Worm (Caenorhabditis elegans): ENCODE results near the gene npp-21.

npp-21 gene

DNA sequence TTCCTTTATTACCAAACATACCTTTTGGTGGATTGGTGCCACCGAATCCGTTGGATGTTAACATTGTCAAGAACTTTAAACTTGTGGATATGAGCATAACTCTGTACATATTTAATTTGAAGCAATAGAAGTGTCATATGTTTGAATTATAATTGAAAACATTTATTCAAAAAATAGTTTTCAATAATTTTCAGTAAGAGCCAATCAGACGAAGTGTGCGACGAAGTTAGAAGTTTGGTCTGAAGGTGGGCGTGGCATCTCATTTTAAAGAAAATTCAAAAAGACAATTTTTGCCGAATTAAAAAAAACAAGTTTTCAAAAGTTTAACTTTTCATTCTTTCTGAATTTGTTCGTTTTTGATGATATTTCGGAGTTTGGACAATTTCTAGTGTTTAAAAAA, 4.6 kb upstream of the npp-21 start, which contains the start of gene syd-1:
Gene syd-1, minus strand, starts transcription at position 101 of the 400 bp plus-strand sequence.
- no peak for TF ChIP-seq unc-62 (GFP tag; optimal IDR thresholded peaks at IDR 0.05)

DNA sequence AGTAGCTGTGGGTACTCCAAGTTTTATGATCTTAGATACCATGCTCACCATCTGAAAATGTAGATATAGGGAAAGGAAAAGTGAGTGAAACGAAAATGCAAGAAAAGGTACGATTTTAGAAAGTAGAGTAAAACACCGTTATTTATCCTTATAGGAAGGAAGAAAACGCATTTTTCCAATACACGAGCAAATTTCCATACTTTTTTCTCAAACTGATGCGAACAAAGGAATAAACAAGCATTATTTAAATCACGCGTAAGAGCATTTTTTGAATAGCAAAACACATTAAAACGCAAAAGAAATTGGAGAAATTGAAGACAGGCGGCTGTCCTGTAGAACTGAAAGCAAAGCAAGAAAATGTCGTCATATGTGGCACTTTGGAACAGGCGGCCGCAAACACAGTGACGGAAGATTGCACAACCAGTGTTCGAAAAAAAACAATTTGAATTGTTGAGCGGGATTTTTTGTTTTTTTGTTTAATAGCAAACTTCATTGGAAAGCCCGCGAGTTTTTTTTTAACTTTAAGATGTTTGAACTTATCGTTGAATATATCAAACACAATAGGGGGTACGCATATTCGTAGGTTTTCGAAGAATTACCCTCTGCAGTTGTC, 649 bp upstream of the npp-21 start, which contains the start of gene pgam-5:
Gene pgam-5, minus strand, starts transcription at position 51 of the 613 bp plus-strand sequence.
- no peak for TF ChIP-seq unc-62 (GFP tag; optimal IDR thresholded peaks at IDR 0.05)

- no peak for TF ChIP-seq unc-62 (GFP tag; optimal IDR thresholded peaks at IDR 0.05)
Observed at ce11 chrII:7605306-7605705, 5.8 kb downstream of the npp-21 start, which contains the start of gene osm-8. TSS of gene osm-8 (minus strand) at chrII:7605406.

DNA sequence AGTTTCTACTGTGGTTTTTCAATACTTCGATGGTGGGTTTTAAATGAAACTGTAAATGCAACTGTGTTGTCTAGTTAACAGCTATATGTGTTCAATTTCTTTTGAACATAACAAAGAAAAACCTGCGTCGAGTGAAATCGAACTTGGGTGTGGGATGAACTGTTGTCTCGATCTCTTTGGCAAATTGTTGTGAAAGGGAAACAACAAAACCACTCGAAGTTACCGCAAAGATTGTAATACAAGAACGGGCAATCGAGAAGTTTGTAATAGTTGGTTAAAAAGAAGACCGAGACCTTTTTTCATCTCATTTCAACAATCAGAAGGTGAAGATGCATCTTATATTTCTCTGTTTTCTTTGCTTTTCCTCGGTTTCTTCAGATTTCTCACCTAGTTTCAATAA, 8.5 kb downstream of the npp-21 start, which contains the start of gene lips-17:
Gene lips-17, plus strand, starts transcription at position 301 of the 400 bp plus-strand sequence.
- no peak for TF ChIP-seq unc-62 (GFP tag; optimal IDR thresholded peaks at IDR 0.05)

ce11 chrII:7613241-7613782, 13.9 kb downstream of the npp-21 start, which contains the start of the genes oig-4 and R07G3.7:
TSS of gene oig-4 (plus strand) at chrII:7613541.
TSS of gene R07G3.7 (minus strand) at chrII:7613732.
- no peak for TF ChIP-seq unc-62 (GFP tag; optimal IDR thresholded peaks at IDR 0.05)

ce11 chrII:7614334-7614733, 14.9 kb downstream of the npp-21 start:
- no peak for TF ChIP-seq unc-62 (GFP tag; optimal IDR thresholded peaks at IDR 0.05)

- no peak for TF ChIP-seq unc-62 (GFP tag; optimal IDR thresholded peaks at IDR 0.05)
Observed at ce11 chrII:7615318-7615891, 15.9 kb downstream of the npp-21 start.

- no peak for TF ChIP-seq unc-62 (GFP tag; optimal IDR thresholded peaks at IDR 0.05)
Observed at ce11 chrII:7616141-7616540, 16.7 kb downstream of the npp-21 start, which contains the start of gene cdc-42. TSS of gene cdc-42 (plus strand) at chrII:7616452.

DNA sequence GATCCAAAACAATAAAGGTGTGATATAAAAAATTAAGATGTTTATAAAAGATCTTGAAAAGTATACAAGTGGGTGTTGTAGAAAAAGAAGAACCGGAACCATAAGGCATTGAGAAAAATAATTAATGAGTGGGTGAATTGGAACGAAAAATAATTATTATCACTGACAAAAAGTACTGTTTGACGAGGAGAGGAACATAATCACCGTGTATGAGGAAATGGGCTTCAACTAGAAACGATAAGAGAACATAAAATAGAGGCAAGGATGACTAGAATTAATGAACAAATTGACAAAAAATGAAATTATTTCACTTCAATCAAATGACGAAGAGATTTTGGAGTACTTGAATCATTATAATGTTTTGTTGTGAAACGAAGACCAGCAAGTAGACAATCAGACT, 18.8 kb downstream of the npp-21 start:
- no peak for TF ChIP-seq unc-62 (GFP tag; optimal IDR thresholded peaks at IDR 0.05)

ce11 chrII:7620413-7620812, 21.0 kb downstream of the npp-21 start, which contains the start of gene R07G3.8:
TSS of gene R07G3.8 (minus strand) at chrII:7620513.
- no peak for TF ChIP-seq unc-62 (GFP tag; optimal IDR thresholded peaks at IDR 0.05)

DNA sequence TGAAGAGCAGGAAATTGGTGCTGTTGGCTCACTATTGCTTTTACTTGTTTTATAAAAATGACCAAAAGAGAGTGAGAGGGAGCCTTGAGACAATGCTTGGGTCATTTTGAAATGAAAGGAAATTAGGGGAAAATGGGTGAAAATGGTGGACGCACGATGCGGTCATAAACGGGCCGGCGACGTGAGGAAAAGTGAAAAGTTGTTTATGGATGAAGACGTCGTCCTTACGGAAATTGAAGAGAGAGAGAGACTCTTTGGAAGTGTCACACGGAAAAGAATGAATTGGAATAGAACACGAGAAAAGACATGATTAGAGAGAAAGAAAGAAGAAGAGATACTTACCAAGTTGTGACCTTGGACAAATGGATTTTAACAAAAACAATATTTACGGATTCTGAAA, 22.1 kb downstream of the npp-21 start:
- TF ChIP-seq unc-62 (GFP tag; optimal IDR thresholded peaks at IDR 0.05): no peak

DNA sequence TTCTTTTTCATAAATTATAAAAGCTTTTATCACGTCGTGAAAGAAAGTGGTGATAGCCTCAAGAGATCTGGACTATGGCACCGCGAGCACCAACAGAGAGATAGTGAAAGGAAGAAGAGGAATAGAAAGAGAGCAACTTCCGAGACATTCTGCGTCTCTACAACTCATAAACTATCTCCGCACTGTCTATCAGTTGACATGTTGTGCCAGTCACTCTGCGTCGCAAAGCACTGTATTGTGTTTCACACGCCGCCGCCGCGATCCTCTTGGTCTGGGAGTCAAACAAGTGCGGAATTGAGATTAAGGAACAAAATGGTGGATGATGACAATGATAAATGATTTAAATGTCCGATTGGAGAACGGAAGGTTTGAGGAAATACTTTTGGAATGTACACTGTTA, 24.0 kb downstream of the npp-21 start:
- TF ChIP-seq unc-62 (GFP tag; optimal IDR thresholded peaks at IDR 0.05): no peak

ce11 chrII:7624272-7624671, 24.8 kb downstream of the npp-21 start:
- TF ChIP-seq unc-62 (GFP tag; optimal IDR thresholded peaks at IDR 0.05): no peak

ce11 chrII:7624995-7625394, 25.5 kb downstream of the npp-21 start:
- no peak for TF ChIP-seq unc-62 (GFP tag; optimal IDR thresholded peaks at IDR 0.05)

DNA sequence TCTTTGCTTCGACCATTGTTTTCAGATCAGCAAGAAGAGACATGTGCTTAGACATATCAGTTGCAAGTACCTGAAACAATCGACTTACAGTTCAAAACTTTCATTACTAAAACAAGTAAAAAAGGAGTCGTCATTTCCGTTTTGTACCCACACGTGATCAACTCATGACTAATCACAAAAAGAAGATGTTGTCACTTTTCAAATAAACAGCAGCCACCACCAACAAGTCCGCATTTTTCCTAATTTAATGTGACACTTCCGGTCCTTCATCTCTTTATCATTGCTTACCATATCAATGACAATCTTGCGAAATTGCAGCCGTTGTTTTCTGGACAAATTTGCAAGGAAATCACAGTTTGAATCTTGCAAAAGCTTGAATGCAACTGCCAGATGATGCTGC, 29.2 kb downstream of the npp-21 start:
- no peak for TF ChIP-seq unc-62 (GFP tag; optimal IDR thresholded peaks at IDR 0.05)

DNA sequence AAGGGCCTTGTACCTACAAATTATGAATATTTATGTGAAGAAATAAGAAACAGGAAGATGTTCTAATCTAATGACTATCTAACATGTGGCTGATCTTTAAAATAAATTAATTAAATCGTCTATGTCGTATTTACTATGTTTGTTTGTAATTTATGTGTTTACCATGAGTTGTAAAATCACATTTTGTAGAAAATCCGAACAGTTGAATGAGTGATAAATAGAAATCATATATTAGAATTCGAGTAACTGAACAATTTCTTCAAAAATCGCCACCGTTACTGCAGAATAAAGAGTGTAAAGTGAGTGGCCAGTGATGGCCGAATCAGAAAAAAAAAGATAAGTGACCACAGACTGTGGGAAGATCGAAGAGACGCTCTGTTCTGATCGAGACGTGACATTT, 30.6 kb downstream of the npp-21 start:
- TF ChIP-seq unc-62 (GFP tag; optimal IDR thresholded peaks at IDR 0.05): no peak

DNA sequence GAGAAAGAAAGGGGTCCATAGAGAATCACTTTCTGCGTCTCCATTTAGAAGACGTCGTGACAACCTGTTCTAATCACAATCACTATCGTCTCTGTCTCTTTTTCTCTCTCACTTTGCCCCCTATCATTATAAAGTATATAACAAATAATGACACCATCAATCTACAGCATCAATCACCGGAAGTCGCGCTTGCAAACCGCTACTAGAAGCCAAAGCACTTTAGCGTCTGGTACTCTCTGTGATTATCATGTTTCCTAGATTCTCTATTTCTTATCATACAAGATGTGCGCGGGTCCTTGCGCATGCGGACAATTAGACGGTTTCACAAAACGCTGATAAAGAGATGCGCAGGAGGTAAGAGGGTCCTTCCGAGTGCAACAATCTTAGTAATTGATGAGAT, 31.7 kb downstream of the npp-21 start:
- no peak for TF ChIP-seq unc-62 (GFP tag; optimal IDR thresholded peaks at IDR 0.05)
